Worm (Caenorhabditis elegans) whole organism, L4 larva: ENCODE data around the gene ogdh-2.

Source experiments
- D1046.2 ChIP-seq: fragments of 200-800 bp; sonication (Bioruptor generic); IDR thresholded peaks from 2 replicates; pipeline ENCODE4 v1.3.6; 2022; ENCODE audit warnings: missing genetic modification characterization, missing compliant biosample characterization
- F10B5.3 ChIP-seq: sonication (generic microtip); optimal IDR thresholded peaks from 2 replicates; lab custom pipeline; 2016; ENCODE audit warnings: mild to moderate bottlenecking, missing genetic modification characterization, missing compliant biosample characterization
- F37D6.2 ChIP-seq: sonication (generic microtip); optimal IDR thresholded peaks from 2 replicates; lab custom pipeline; 2016; ENCODE audit warnings: mild to moderate bottlenecking, missing genetic modification characterization, missing compliant biosample characterization
- F49E8.2 ChIP-seq: sonication (generic microtip); optimal IDR thresholded peaks from 2 replicates; lab custom pipeline; 2016; ENCODE audit warnings: missing compliant biosample characterization, mild to moderate bottlenecking, missing genetic modification characterization, borderline replicate concordance
- T20F7.1 ChIP-seq: fragments of 200-800 bp; sonication (Bioruptor generic); optimal IDR thresholded peaks from 2 replicates; lab custom pipeline; 2018; ENCODE audit warnings: mild to moderate bottlenecking, missing genetic modification characterization, missing compliant biosample characterization
- T26A8.4 ChIP-seq: fragments of 200-800 bp; sonication (Bioruptor generic); IDR thresholded peaks from 2 replicates; pipeline ENCODE4 v1.3.6; 2022; ENCODE audit warnings: missing genetic modification characterization, missing compliant biosample characterization
- Y48G9A.11 ChIP-seq: fragments of 200-800 bp; sonication (Bioruptor generic); IDR thresholded peaks from 2 replicates; pipeline ENCODE4 v1.3.6; 2022; ENCODE audit warnings: missing genetic modification reagents, missing genetic modification characterization, missing compliant biosample characterization
- Y5F2A.4 ChIP-seq: fragments of 200-800 bp; sonication (Bioruptor generic); optimal IDR thresholded peaks from 2 replicates; lab custom pipeline; 2018; ENCODE audit warnings: mild to moderate bottlenecking, missing genetic modification characterization, missing compliant biosample characterization
- arid-1 ChIP-seq: fragments of 200-800 bp; sonication (Bioruptor generic); conservative IDR thresholded peaks from 2 replicates; pipeline ENCODE4 v1.3.6; 2022; ENCODE audit warnings: missing genetic modification reagents, missing genetic modification characterization, missing compliant biosample characterization
- attf-4 ChIP-seq: sonication (generic microtip); optimal IDR thresholded peaks from 3 replicates; lab custom pipeline; 2017; ENCODE audit warnings: missing biosample characterization, missing genetic modification characterization
- ceh-20 ChIP-seq: fragments of 200-800 bp; sonication (Bioruptor generic); IDR thresholded peaks from 2 replicates; pipeline ENCODE4 v1.3.6; 2022; ENCODE audit warnings: missing genetic modification reagents, missing genetic modification characterization, missing compliant biosample characterization
- ces-1 ChIP-seq: fragments of 150-350 bp; sonication (generic microtip); optimal IDR thresholded peaks from 4 replicates; lab custom pipeline; 2014; ENCODE audit warnings: missing biosample characterization, missing genetic modification reagents, missing genetic modification characterization
- cey-2 ChIP-seq: sonication (generic microtip); optimal IDR thresholded peaks from 3 replicates; lab custom pipeline; 2017; ENCODE audit warnings: missing genetic modification characterization, mild to moderate bottlenecking, missing compliant biosample characterization, antibody characterized with exemption, borderline replicate concordance; ENCODE audit not compliant: insufficient read depth
- daf-16 ChIP-seq, 3 experiments: sonication (generic microtip); optimal IDR thresholded peaks; 2 replicates each; lab custom pipeline; 2016 to 2017; ENCODE audit warnings: missing genetic modification characterization in 3 of 3, missing genetic modification reagents in 3 of 3, mild to moderate bottlenecking in 2 of 3, missing compliant biosample characterization in 2 of 3, missing biosample characterization in 1 of 3, moderate library complexity in 1 of 3
- daf-8 ChIP-seq: fragments of 200-800 bp; sonication (Bioruptor generic); IDR thresholded peaks from 2 replicates; pipeline ENCODE4 v1.3.6; 2022; ENCODE audit warnings: missing genetic modification characterization, missing compliant biosample characterization
- dmd-6 ChIP-seq: fragments of 200-800 bp; sonication (Bioruptor generic); IDR thresholded peaks from 2 replicates; pipeline ENCODE4 v1.3.6; 2022; ENCODE audit warnings: missing genetic modification reagents, missing genetic modification characterization, missing compliant biosample characterization
- dmd-8 ChIP-seq: fragments of 200-800 bp; sonication (Bioruptor generic); IDR thresholded peaks from 2 replicates; pipeline ENCODE4 v1.3.6; 2022; ENCODE audit warnings: missing genetic modification characterization, missing compliant biosample characterization
- dmd-9 ChIP-seq: fragments of 200-800 bp; sonication (Bioruptor generic); IDR thresholded peaks from 2 replicates; pipeline ENCODE4 v1.3.6; 2022; ENCODE audit warnings: missing genetic modification reagents, missing genetic modification characterization, missing compliant biosample characterization
- dve-1 ChIP-seq: sonication (generic microtip); optimal IDR thresholded peaks from 2 replicates; lab custom pipeline; 2017; ENCODE audit warnings: antibody characterized with exemption, mild to moderate bottlenecking, missing genetic modification characterization, missing compliant biosample characterization; ENCODE audit not compliant: insufficient read depth
- fkh-10 ChIP-seq: fragments of 150-350 bp; optimal IDR thresholded peaks from 2 replicates; lab custom pipeline; 2014; ENCODE audit warnings: missing biosample characterization, missing genetic modification reagents, missing genetic modification characterization
- hif-1 ChIP-seq, 2 experiments: sonication (generic microtip); optimal IDR thresholded peaks; 2 replicates each; lab custom pipeline; 2016 to 2017; ENCODE audit warnings: missing compliant biosample characterization in 2 of 2, missing genetic modification characterization in 2 of 2, missing genetic modification reagents in 2 of 2, missing genotype in 2 of 2, mild to moderate bottlenecking in 1 of 2
- hlh-30 ChIP-seq: sonication (generic microtip); optimal IDR thresholded peaks from 2 replicates; lab custom pipeline; 2017; ENCODE audit warnings: antibody characterized with exemption, mild to moderate bottlenecking, missing genetic modification characterization, missing compliant biosample characterization; ENCODE audit not compliant: insufficient read depth
- hmg-1.1 ChIP-seq: fragments of 200-800 bp; sonication (Bioruptor generic); IDR thresholded peaks from 2 replicates; pipeline ENCODE4 v1.3.6; 2022; ENCODE audit warnings: missing genetic modification reagents, missing genetic modification characterization, missing compliant biosample characterization
- lim-7 ChIP-seq: fragments of 200-800 bp; sonication (Bioruptor generic); IDR thresholded peaks from 2 replicates; pipeline ENCODE4 v1.3.6; 2022; ENCODE audit warnings: missing genetic modification characterization, missing compliant biosample characterization
- lir-3 ChIP-seq: sonication (generic microtip); optimal IDR thresholded peaks from 2 replicates; lab custom pipeline; 2016; ENCODE audit warnings: mild to moderate bottlenecking, missing genetic modification characterization, missing compliant biosample characterization
- lsy-2 ChIP-seq, 2 experiments: fragments of 150-350 bp in 1 of 2; sonication (generic microtip) in 1 of 2; optimal IDR thresholded peaks; 2 replicates each; lab custom pipeline; 2014 to 2017; ENCODE audit warnings: missing biosample characterization in 2 of 2, missing genetic modification characterization in 2 of 2
- mep-1 ChIP-seq: fragments of 150-350 bp; sonication (generic microtip); optimal IDR thresholded peaks from 3 replicates; lab custom pipeline; 2014; ENCODE audit warnings: missing biosample characterization, missing genetic modification characterization
- mes-2 ChIP-seq: sonication (generic microtip); optimal IDR thresholded peaks from 2 replicates; lab custom pipeline; 2016; ENCODE audit warnings: missing genotype, mild to moderate bottlenecking, missing genetic modification characterization, missing compliant biosample characterization; ENCODE audit not compliant: poor library complexity, severe bottlenecking
- nhr-11 ChIP-seq: fragments of 150-350 bp; optimal IDR thresholded peaks from 2 replicates; lab custom pipeline; 2014; ENCODE audit warnings: missing biosample characterization, missing genetic modification characterization
- nhr-25 ChIP-seq: sonication (generic microtip); optimal IDR thresholded peaks from 2 replicates; lab custom pipeline; 2017; ENCODE audit warnings: missing genetic modification characterization, mild to moderate bottlenecking, missing compliant biosample characterization, antibody characterized with exemption, moderate library complexity, borderline replicate concordance; ENCODE audit not compliant: insufficient read depth
- nhr-28 ChIP-seq: fragments of 150-350 bp; optimal IDR thresholded peaks from 2 replicates; lab custom pipeline; 2014; ENCODE audit warnings: missing biosample characterization, missing genetic modification characterization
- nhr-41 ChIP-seq: fragments of 200-800 bp; sonication (Bioruptor generic); IDR thresholded peaks from 2 replicates; pipeline ENCODE4 v1.3.6; 2022; ENCODE audit warnings: missing genetic modification reagents, missing genetic modification characterization, missing compliant biosample characterization
- nhr-6 ChIP-seq: fragments of 150-350 bp; optimal IDR thresholded peaks from 2 replicates; lab custom pipeline; 2014; ENCODE audit warnings: missing biosample characterization, missing genetic modification characterization
- pha-4 ChIP-seq, 2 experiments: fragments of 150-350 bp in 1 of 2; fragments of 200-800 bp in 1 of 2; sonication (Bioruptor generic) in 1 of 2; IDR thresholded peaks in 1 of 2; optimal IDR thresholded peaks in 1 of 2; 2 replicates each; pipeline versions ENCODE4 v1.3.6 to Lab custom; 2014 to 2022; ENCODE audit warnings: missing genetic modification characterization in 2 of 2, missing genetic modification reagents in 2 of 2, missing biosample characterization in 1 of 2, missing compliant biosample characterization in 1 of 2
- php-3 ChIP-seq: fragments of 200-800 bp; sonication (Bioruptor generic); IDR thresholded peaks from 2 replicates; pipeline ENCODE4 v1.3.6; 2022; ENCODE audit warnings: missing genetic modification reagents, missing genetic modification characterization, missing compliant biosample characterization
- set-16 ChIP-seq: fragments of 200-800 bp; sonication (Bioruptor generic); IDR thresholded peaks from 2 replicates; pipeline ENCODE4 v1.3.6; 2022; ENCODE audit warnings: missing genetic modification reagents, missing genetic modification characterization, missing compliant biosample characterization
- snpc-1.2 ChIP-seq: fragments of 200-800 bp; sonication (Bioruptor generic); IDR thresholded peaks from 2 replicates; pipeline ENCODE4 v1.3.6; 2022; ENCODE audit warnings: missing genetic modification reagents, missing genetic modification characterization, missing compliant biosample characterization
- snpc-4 ChIP-seq: fragments of 150-350 bp; optimal IDR thresholded peaks from 2 replicates; lab custom pipeline; 2014; ENCODE audit warnings: missing biosample characterization, missing genetic modification characterization
- spr-3 ChIP-seq: fragments of 200-800 bp; sonication (Bioruptor generic); optimal IDR thresholded peaks from 2 replicates; lab custom pipeline; 2018; ENCODE audit warnings: mild to moderate bottlenecking, missing genetic modification characterization, missing compliant biosample characterization
- vab-7 ChIP-seq: fragments of 200-800 bp; sonication (Bioruptor generic); IDR thresholded peaks from 2 replicates; pipeline ENCODE4 v1.3.6; 2022; ENCODE audit warnings: missing genetic modification reagents, missing genetic modification characterization, missing compliant biosample characterization
- zag-1 ChIP-seq: fragments of 150-350 bp; optimal IDR thresholded peaks from 2 replicates; lab custom pipeline; 2014; ENCODE audit warnings: missing biosample characterization, missing genetic modification characterization
- ztf-7 ChIP-seq: fragments of 150-350 bp; optimal IDR thresholded peaks from 2 replicates; lab custom pipeline; 2014; ENCODE audit warnings: missing biosample characterization, missing genetic modification characterization

The ogdh-2 gene

ce11 chrV:12187344-12187743 is 7.0 kb upstream of the ogdh-2 start, which contains the start of gene ZK863.8:
TSS of gene ZK863.8 (minus strand) at chrV:12187516.
- TF ChIP-seq nhr-41 (GFP tag; lab: Robert Waterston, UW): no peak
- TF ChIP-seq snpc-1.2 (GFP tag; lab: Robert Waterston, UW): no peak
- no peak for TF ChIP-seq dmd-9 (GFP tag; lab: Robert Waterston, UW)
- TF ChIP-seq F10B5.3 (tag; lab: Kevin White, UChicago): no peak
- no peak for TF ChIP-seq fkh-10 (GFP tag; lab: Kevin White, UChicago)
- no peak for TF ChIP-seq hif-1 (tag; optimal IDR thresholded peaks at IDR 0.05; lab: Kevin White, UChicago)
- no peak for TF ChIP-seq vab-7 (GFP tag; lab: Robert Waterston, UW)
- TF ChIP-seq attf-4 (tag; lab: Kevin White, UChicago): no peak
- TF ChIP-seq, all 104 proteins: peak for 0

- no peak for TF ChIP-seq fkh-10 (GFP tag; lab: Kevin White, UChicago)
- TF ChIP-seq snpc-4 (tag; lab: Kevin White, UChicago): no peak
- no peak for TF ChIP-seq snpc-1.2 (GFP tag; lab: Robert Waterston, UW)
- no peak for TF ChIP-seq dmd-9 (GFP tag; lab: Robert Waterston, UW)
- TF ChIP-seq T26A8.4 (GFP tag; lab: Robert Waterston, UW): no peak
- TF ChIP-seq lim-7 (GFP tag; lab: Robert Waterston, UW): no peak
- TF ChIP-seq, all 104 proteins: peak for 0
These were observed 5.5 kb upstream of the ogdh-2 start for ce11 chrV:12188830-12189229.

DNA sequence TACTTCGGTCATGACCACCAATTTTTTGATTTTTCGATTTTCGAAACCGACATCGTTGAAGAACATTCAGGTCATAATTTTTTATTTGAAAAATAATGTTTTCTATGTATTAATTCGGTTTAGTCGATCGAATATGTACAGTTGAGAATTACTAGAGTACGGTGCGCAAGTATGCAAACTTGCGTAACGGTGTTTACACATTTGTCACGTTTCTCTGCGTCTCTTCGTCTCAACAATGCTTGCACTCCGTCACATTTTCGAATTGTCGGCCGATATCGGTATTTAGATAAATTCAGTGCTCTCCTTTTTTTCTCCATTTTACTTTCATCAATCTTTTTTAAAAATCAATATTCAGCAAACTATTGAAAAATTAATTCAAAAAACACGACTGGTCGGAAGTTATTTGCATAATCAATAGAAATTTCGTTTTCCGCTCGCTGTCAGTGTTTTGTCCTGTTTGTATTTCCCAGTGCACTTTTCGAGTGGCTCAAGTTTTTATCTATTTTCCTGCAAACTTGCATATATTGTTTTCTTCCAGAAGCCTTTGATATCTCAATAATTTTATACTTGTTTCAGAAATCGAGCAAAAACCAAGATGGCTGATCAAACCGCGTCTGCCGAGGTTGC is 3.3 kb upstream of the ogdh-2 start, which contains the start of gene dpy-30:
TSS of gene dpy-30 (plus strand) at position 577 of the 627 bp plus-strand sequence.
- TF ChIP-seq ceh-20 (no peak), Y48G9A.11 (GFP tag; lab: Robert Waterston, UW) (peak; percentile 59; the same call in 1 of the 2 replicates), Y5F2A.4 (GFP tag; lab: Kevin White, UChicago) (no peak), snpc-1.2 (GFP tag; lab: Robert Waterston, UW) (no peak), pha-4 (GFP tag; IDR thresholded peaks at IDR 0.05; lab: Robert Waterston, UW) (no peak), pha-4 (tag; optimal IDR thresholded peaks at IDR 0.05; lab: Kevin White, UChicago) (no peak), nhr-25 (tag; lab: Kevin White, UChicago) (peak; percentile 34), dmd-8 (GFP tag; lab: Robert Waterston, UW) (no peak), dve-1 (tag; lab: Kevin White, UChicago) (peak; percentile 39), mes-2 (peak; percentile 77), daf-16 (GFP tag; optimal IDR thresholded peaks at IDR 0.05; lab: Kevin White, UChicago) (no peak), daf-16 (tag; optimal IDR thresholded peaks at IDR 0.05; lab: Kevin White, UChicago) (peak; percentile 44), T20F7.1 (peak; percentile 76), arid-1 (peak; percentile 48; the same call in 1 of the 2 replicates), zag-1 (no peak), lir-3 (tag; lab: Kevin White, UChicago) (no peak), hmg-1.1 (GFP tag; lab: Robert Waterston, UW) (0 out of 2 replicates have a peak, but pooled peaks have one; percentile 43), nhr-11 (tag; lab: Kevin White, UChicago) (peak; percentile 2), lsy-2 (tag; optimal IDR thresholded peaks at IDR 0.05; lab: Kevin White, UChicago) (peak; percentile 64 to 97), daf-8 (no peak), snpc-4 (tag; lab: Kevin White, UChicago) (no peak), php-3 (GFP tag; lab: Robert Waterston, UW) (no peak), F37D6.2 (tag; lab: Kevin White, UChicago) (no peak), nhr-28 (tag; lab: Kevin White, UChicago) (peak; percentile 3), T26A8.4 (GFP tag; lab: Robert Waterston, UW) (no peak), spr-3 (GFP tag; lab: Kevin White, UChicago) (no peak), ztf-7 (tag; lab: Kevin White, UChicago) (no peak), hlh-30 (tag; lab: Kevin White, UChicago) (peak; percentile 84), dmd-6 (GFP tag; lab: Robert Waterston, UW) (no peak), hif-1 (tag; optimal IDR thresholded peaks at IDR 0.05; lab: Kevin White, UChicago) (no peak), ces-1 (GFP tag; lab: Kevin White, UChicago) (no peak), mep-1 (tag; lab: Kevin White, UChicago) (peak; percentile 56), F49E8.2 (tag; lab: Kevin White, UChicago) (no peak), cey-2 (tag; lab: Kevin White, UChicago) (no peak), F10B5.3 (tag; lab: Kevin White, UChicago) (no peak), nhr-6 (tag; lab: Kevin White, UChicago) (peak; percentile 84), D1046.2 (GFP tag; lab: Robert Waterston, UW) (no peak), set-16 (no peak)
